Fruit fly (Drosophila melanogaster) whole organism, embryonic: ENCODE results near the gene mAcon1.

ENCODE experiments used
- ATbp ChIP-seq: fragments of 200-800 bp; sonication (Bioruptor generic); optimal IDR thresholded peaks from 2 replicates; lab custom pipeline; 2017; ENCODE audit warnings: missing biosample characterization, mild to moderate bottlenecking, missing genetic modification characterization, missing genetic modification reagents
- Aef1 ChIP-seq: fragments of 200-800 bp; sonication (Bioruptor generic); IDR thresholded peaks from 3 replicates; pipeline ENCODE4 v1.3.6; 2022; ENCODE audit warnings: missing biosample characterization, missing genetic modification characterization
- Bdp1 ChIP-seq: fragments of 200-800 bp; sonication (Bioruptor generic); optimal IDR thresholded peaks from 3 replicates; lab custom pipeline; 2016; ENCODE audit warnings: missing biosample characterization, missing genetic modification characterization
- CG11247 ChIP-seq: fragments of 200-800 bp; sonication (Bioruptor generic); IDR thresholded peaks from 2 replicates; pipeline ENCODE4 v1.3.6; 2022; ENCODE audit warnings: missing biosample characterization, missing genetic modification characterization
- CG12071 ChIP-seq: fragments of 200-800 bp; sonication (Bioruptor generic); optimal IDR thresholded peaks from 3 replicates; lab custom pipeline; 2018; ENCODE audit warnings: missing biosample characterization, mild to moderate bottlenecking, missing genetic modification characterization
- CG12769 ChIP-seq: fragments of 200-800 bp; sonication (Bioruptor generic); optimal IDR thresholded peaks from 2 replicates; lab custom pipeline; 2019; ENCODE audit warnings: missing biosample characterization, mild to moderate bottlenecking, missing genetic modification characterization, moderate library complexity
- CG14965 ChIP-seq: fragments of 200-800 bp; sonication (Bioruptor generic); optimal IDR thresholded peaks from 2 replicates; lab custom pipeline; 2016; ENCODE audit warnings: missing biosample characterization, missing genetic modification characterization, borderline replicate concordance
- CG15011 ChIP-seq: fragments of 200-800 bp; sonication (Bioruptor generic); optimal IDR thresholded peaks from 3 replicates; lab custom pipeline; 2018; ENCODE audit warnings: missing biosample characterization, mild to moderate bottlenecking, missing genetic modification characterization
- CG15073 ChIP-seq: fragments of 200-800 bp; sonication (Bioruptor generic); optimal IDR thresholded peaks from 2 replicates; lab custom pipeline; 2016; ENCODE audit warnings: missing biosample characterization, missing genetic modification characterization
- CG17829 ChIP-seq: fragments of 200-800 bp; optimal IDR thresholded peaks from 2 replicates; lab custom pipeline; 2019; ENCODE audit warnings: missing biosample characterization, mild to moderate bottlenecking, missing genetic modification characterization, moderate library complexity
- CG17912 ChIP-seq: fragments of 200-800 bp; sonication (Bioruptor generic); optimal IDR thresholded peaks from 2 replicates; lab custom pipeline; 2018; ENCODE audit warnings: missing biosample characterization, mild to moderate bottlenecking, missing genetic modification characterization
- CG32767 ChIP-seq: fragments of 200-800 bp; sonication (Bioruptor generic); IDR thresholded peaks from 2 replicates; pipeline ENCODE4 v1.3.6; 2022; ENCODE audit warnings: missing biosample characterization, missing genetic modification characterization
- CG3281 ChIP-seq: fragments of 200-800 bp; sonication (Bioruptor generic); optimal IDR thresholded peaks from 3 replicates; lab custom pipeline; 2017; ENCODE audit warnings: missing biosample characterization, mild to moderate bottlenecking, missing genetic modification characterization
- CG4282 ChIP-seq: fragments of 200-800 bp; sonication (Bioruptor generic); optimal IDR thresholded peaks from 2 replicates; lab custom pipeline; 2016; ENCODE audit warnings: missing biosample characterization, missing genetic modification characterization
- CG4328 ChIP-seq: fragments of 200-800 bp; sonication (Bioruptor generic); optimal IDR thresholded peaks from 3 replicates; lab custom pipeline; 2017; ENCODE audit warnings: missing biosample characterization, missing genetic modification reagents, missing genetic modification characterization
- CG4707 ChIP-seq: fragments of 200-800 bp; sonication (Bioruptor generic); optimal IDR thresholded peaks from 2 replicates; lab custom pipeline; 2018; ENCODE audit warnings: missing biosample characterization, mild to moderate bottlenecking, missing genetic modification characterization, moderate library complexity
- CG5180 ChIP-seq: fragments of 200-800 bp; sonication (Bioruptor generic); optimal IDR thresholded peaks from 3 replicates; lab custom pipeline; 2017; ENCODE audit warnings: missing biosample characterization, missing genetic modification characterization, mild to moderate bottlenecking, moderate library complexity, missing genetic modification reagents
- CG8281 ChIP-seq: fragments of 200-800 bp; sonication (Bioruptor generic); optimal IDR thresholded peaks from 2 replicates; lab custom pipeline; 2018; ENCODE audit warnings: missing biosample characterization, mild to moderate bottlenecking, missing genetic modification characterization, moderate library complexity
- CG8765 ChIP-seq: fragments of 200-800 bp; sonication (Bioruptor generic); IDR thresholded peaks from 2 replicates; pipeline ENCODE4 v1.3.6; 2022; ENCODE audit warnings: missing biosample characterization, missing genetic modification characterization
- CG9817 ChIP-seq: fragments of 200-800 bp; sonication (Bioruptor generic); optimal IDR thresholded peaks from 2 replicates; lab custom pipeline; 2018; ENCODE audit warnings: missing biosample characterization, mild to moderate bottlenecking, missing genetic modification characterization, moderate library complexity
- CHES-1-like ChIP-seq: fragments of 200-800 bp; sonication (Bioruptor generic); optimal IDR thresholded peaks from 2 replicates; lab custom pipeline; 2016; ENCODE audit warnings: missing biosample characterization, missing genetic modification characterization
- CrebB ChIP-seq: fragments of 200-800 bp; sonication (Bioruptor generic); optimal IDR thresholded peaks from 3 replicates; lab custom pipeline; 2018; ENCODE audit warnings: missing biosample characterization, mild to moderate bottlenecking, missing genetic modification characterization
- Dll ChIP-seq: fragments of 200-800 bp; sonication (Bioruptor generic); IDR thresholded peaks from 4 replicates; pipeline ENCODE4 v1.3.6; 2022; ENCODE audit warnings: missing biosample characterization, missing genetic modification characterization; ENCODE audit not compliant: partially characterized antibody
- Elba2 ChIP-seq: fragments of 200-800 bp; sonication (Bioruptor generic); optimal IDR thresholded peaks from 3 replicates; lab custom pipeline; 2016; ENCODE audit warnings: missing biosample characterization, missing genetic modification characterization
- Fer3 ChIP-seq: fragments of 200-800 bp; sonication (Bioruptor generic); optimal IDR thresholded peaks from 2 replicates; lab custom pipeline; 2018; ENCODE audit warnings: missing biosample characterization, mild to moderate bottlenecking, missing genetic modification characterization, moderate library complexity
- Gug ChIP-seq: fragments of 200-800 bp; sonication (Bioruptor generic); IDR thresholded peaks from 4 replicates; pipeline ENCODE4 v1.3.6; 2022; ENCODE audit warnings: missing biosample characterization, missing genetic modification characterization
- HLH3B ChIP-seq: fragments of 200-800 bp; sonication (Bioruptor generic); IDR thresholded peaks from 2 replicates; pipeline ENCODE4 v1.3.6; 2022; ENCODE audit warnings: missing biosample characterization, missing genetic modification characterization
- Jarid2 ChIP-seq: fragments of 200-800 bp; sonication (Bioruptor generic); optimal IDR thresholded peaks from 3 replicates; lab custom pipeline; 2017; ENCODE audit warnings: mild to moderate bottlenecking, missing biosample characterization, missing genetic modification reagents, missing genetic modification characterization
- Mad ChIP-seq: fragments of 200-800 bp; sonication (Bioruptor generic); optimal IDR thresholded peaks from 2 replicates; lab custom pipeline; 2016; ENCODE audit warnings: missing biosample characterization, missing genetic modification characterization
- Max ChIP-seq: fragments of 200-800 bp; sonication (Bioruptor generic); optimal IDR thresholded peaks from 2 replicates; lab custom pipeline; 2016; ENCODE audit warnings: missing biosample characterization, mild to moderate bottlenecking, missing genetic modification characterization
- Side ChIP-seq: fragments of 200-800 bp; sonication (Bioruptor generic); optimal IDR thresholded peaks from 2 replicates; lab custom pipeline; 2016; ENCODE audit warnings: missing biosample characterization, missing genetic modification characterization
- Stat92E ChIP-seq, 3 experiments: fragments of >200 bp in 2 of 3; fragments of 200-800 bp in 1 of 3; sonication (Bioruptor generic) in 1 of 3; optimal IDR thresholded peaks; 2 replicates each; lab custom pipeline; 2017 to 2019; ENCODE audit warnings: missing biosample characterization in 3 of 3, missing genetic modification characterization in 3 of 3, mild to moderate bottlenecking in 1 of 3, moderate library complexity in 1 of 3
- abd-A ChIP-seq: fragments of 200-800 bp; sonication (Bioruptor generic); optimal IDR thresholded peaks from 3 replicates; lab custom pipeline; 2019; ENCODE audit warnings: missing biosample characterization, mild to moderate bottlenecking, missing genetic modification characterization, moderate library complexity
- ase ChIP-seq: fragments of 200-800 bp; sonication (Bioruptor generic); IDR thresholded peaks from 3 replicates; pipeline ENCODE4 v1.3.6; 2022; ENCODE audit warnings: missing biosample characterization, missing genetic modification characterization
- br ChIP-seq: fragments of >200 bp; optimal IDR thresholded peaks from 2 replicates; lab custom pipeline; 2017
- cas ChIP-seq: fragments of 200-800 bp; sonication (Bioruptor generic); IDR thresholded peaks from 2 replicates; pipeline ENCODE4 v1.3.6; 2022; ENCODE audit warnings: missing biosample characterization, missing genetic modification characterization
- chif ChIP-seq, 2 experiments: fragments of 200-800 bp; sonication (Bioruptor generic); optimal IDR thresholded peaks; 3 replicates each; lab custom pipeline; 2016; ENCODE audit warnings: missing biosample characterization in 2 of 2, missing genetic modification characterization in 2 of 2
- corto ChIP-seq: fragments of 200-800 bp; sonication (Bioruptor generic); optimal IDR thresholded peaks from 2 replicates; lab custom pipeline; 2016; ENCODE audit warnings: missing biosample characterization, mild to moderate bottlenecking, missing genetic modification characterization, moderate library complexity
- dimm ChIP-seq: fragments of 200-800 bp; sonication (Bioruptor generic); IDR thresholded peaks from 2 replicates; pipeline ENCODE4 v1.3.6; 2022; ENCODE audit warnings: missing biosample characterization, missing genetic modification characterization
- exex ChIP-seq: fragments of 200-800 bp; sonication (Bioruptor generic); optimal IDR thresholded peaks from 4 replicates; lab custom pipeline; 2018; ENCODE audit warnings: missing biosample characterization, mild to moderate bottlenecking, missing genetic modification characterization, moderate library complexity
- fd3F ChIP-seq: fragments of 200-800 bp; sonication (Bioruptor generic); optimal IDR thresholded peaks from 2 replicates; lab custom pipeline; 2018; ENCODE audit warnings: missing biosample characterization, mild to moderate bottlenecking, missing genetic modification characterization, moderate library complexity
- ftz-f1 ChIP-seq: fragments of 200-800 bp; sonication (Bioruptor generic); optimal IDR thresholded peaks from 2 replicates; lab custom pipeline; 2016; ENCODE audit warnings: missing biosample characterization, missing genetic modification characterization
- gce ChIP-seq: fragments of 200-800 bp; sonication (Bioruptor generic); IDR thresholded peaks from 3 replicates; pipeline ENCODE4 v1.3.6; 2022; ENCODE audit warnings: missing biosample characterization, missing genetic modification characterization
- p53 ChIP-seq: fragments of 200-800 bp; sonication (Bioruptor generic); optimal IDR thresholded peaks from 2 replicates; lab custom pipeline; 2016; ENCODE audit warnings: missing biosample characterization, missing genetic modification characterization
- pho ChIP-seq: fragments of 200-800 bp; sonication (Bioruptor generic); optimal IDR thresholded peaks from 2 replicates; lab custom pipeline; 2016; ENCODE audit warnings: missing biosample characterization, missing genetic modification characterization
- scrt ChIP-seq: fragments of 200-800 bp; sonication (Bioruptor generic); optimal IDR thresholded peaks from 2 replicates; lab custom pipeline; 2018; ENCODE audit warnings: missing biosample characterization, mild to moderate bottlenecking, missing genetic modification characterization, moderate library complexity
- sens-2 ChIP-seq: fragments of 200-800 bp; sonication (Bioruptor generic); IDR thresholded peaks from 2 replicates; pipeline ENCODE4 v1.3.6; 2022; ENCODE audit warnings: missing biosample characterization, missing genetic modification characterization
- slou ChIP-seq: fragments of 200-800 bp; sonication (Bioruptor generic); optimal IDR thresholded peaks from 3 replicates; lab custom pipeline; 2016; ENCODE audit warnings: missing biosample characterization, missing genetic modification characterization
- tgo ChIP-seq: fragments of 200-800 bp; sonication (Bioruptor generic); IDR thresholded peaks from 3 replicates; pipeline ENCODE4 v1.3.6; 2022; ENCODE audit warnings: missing biosample characterization, missing genetic modification characterization
- unpg ChIP-seq: fragments of 200-800 bp; sonication (Bioruptor generic); optimal IDR thresholded peaks from 3 replicates; lab custom pipeline; 2018; ENCODE audit warnings: missing biosample characterization, mild to moderate bottlenecking, missing genetic modification characterization, moderate library complexity
- vvl ChIP-seq: fragments of 200-800 bp; sonication (Bioruptor generic); IDR thresholded peaks from 2 replicates; pipeline ENCODE4 v1.3.6; 2022; ENCODE audit warnings: missing biosample characterization, missing genetic modification characterization

The mAcon1 gene

DNA sequence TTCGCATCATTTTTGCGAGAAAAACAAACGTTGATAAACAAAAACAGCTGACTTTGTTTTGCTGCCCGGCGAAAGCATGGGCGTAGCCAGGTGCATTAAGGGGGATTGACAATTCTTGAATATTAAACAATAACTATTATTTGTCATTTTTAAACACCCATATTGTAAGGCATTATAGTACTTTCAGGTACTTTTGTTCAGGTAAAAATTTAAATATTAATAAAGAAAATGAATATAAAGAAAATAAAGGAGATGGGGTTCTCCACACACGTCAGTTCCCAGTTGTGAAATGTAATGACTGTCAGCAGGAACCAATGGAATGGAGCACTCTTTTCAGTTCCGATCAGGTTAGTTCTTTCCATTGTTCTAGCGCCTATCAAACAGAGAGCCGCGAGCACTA lies 9.8 kb upstream of the mAcon1 start, which contains the start of the genes Coq3 and Pld3 (continued):
- no peak for TF ChIP-seq Jarid2
- peak; percentile 86 for TF ChIP-seq unpg (GFP tag; lab: Kevin White, UChicago)
- no peak for TF ChIP-seq abd-A (tag; lab: Kevin White, UChicago)
- TF ChIP-seq CG9817 (tag; lab: Kevin White, UChicago), result peak; percentile 77
- TF ChIP-seq CHES-1-like (GFP tag; lab: Kevin White, UChicago), result peak; percentile 68
- TF ChIP-seq Stat92E (GFP tag; optimal IDR thresholded peaks at IDR 0.05; lab: Kevin White, UChicago), result no peak
- TF ChIP-seq CG4707, result peak; percentile 61
- peak; percentile 37 for TF ChIP-seq CG8281 (tag; lab: Kevin White, UChicago)
- peak; percentile 79 for TF ChIP-seq tgo (GFP tag; lab: Robert Waterston, UW)
- TF ChIP-seq dimm (GFP tag; lab: Robert Waterston, UW), result no peak
- TF ChIP-seq Bdp1 (GFP tag; lab: Kevin White, UChicago), result peak; percentile 55
- TF ChIP-seq exex (tag; lab: Kevin White, UChicago), result peak; percentile 58
- TF ChIP-seq p53 (GFP tag; lab: Kevin White, UChicago), result no peak
- TF ChIP-seq CG14965 (GFP tag; lab: Kevin White, UChicago), result no peak
- TF ChIP-seq HLH3B (GFP tag; lab: Robert Waterston, UW), result peak; percentile 72
- peak; percentile 94 for TF ChIP-seq vvl (GFP tag; lab: Robert Waterston, UW)
- no peak for TF ChIP-seq Elba2 (GFP tag; lab: Kevin White, UChicago)
- TF ChIP-seq ase, result peak; percentile 76; the same call in 2 of the 3 replicates
- TF ChIP-seq CG12071 (GFP tag; lab: Kevin White, UChicago), result peak; percentile 64
- peak; percentile 84 for TF ChIP-seq CG3281 (GFP tag; lab: Kevin White, UChicago)
- peak; percentile 86 for TF ChIP-seq Fer3 (tag; lab: Kevin White, UChicago)
- peak; percentile 88 for TF ChIP-seq CG17829 (tag; lab: Kevin White, UChicago)
- no peak for TF ChIP-seq corto
- peak; percentile 74 for TF ChIP-seq Aef1 (GFP tag; lab: Robert Waterston, UW)
- peak; percentile 39 for TF ChIP-seq CG5180
- peak; percentile 58; the same call in 1 of the 2 replicates for TF ChIP-seq CG32767 (GFP tag; lab: Robert Waterston, UW)
- peak; percentile 35 for TF ChIP-seq CG17912 (GFP tag; lab: Kevin White, UChicago)
- peak; percentile 81 for TF ChIP-seq sens-2 (GFP tag; lab: Robert Waterston, UW)
- TF ChIP-seq cas (GFP tag; lab: Robert Waterston, UW), result no peak
- TF ChIP-seq CG11247, result peak; percentile 72; the same call in 1 of the 2 replicates
- TF ChIP-seq CrebB, result peak; percentile 60
- TF ChIP-seq CG12769 (tag; lab: Kevin White, UChicago), result peak; percentile 79
- no peak for TF ChIP-seq CG4282
- no peak for TF ChIP-seq ftz-f1
- no peak for TF ChIP-seq CG15073 (GFP tag; lab: Kevin White, UChicago)
- peak; percentile 66 for TF ChIP-seq CG4328 (GFP tag; lab: Kevin White, UChicago)
- peak; percentile 55 for TF ChIP-seq Side (GFP tag; lab: Kevin White, UChicago)
- no peak for TF ChIP-seq br (lab: Kevin White, UChicago)
- peak; percentile 68 for TF ChIP-seq ATbp (GFP tag; lab: Kevin White, UChicago)
- peak; percentile 72 for TF ChIP-seq Max
- TF ChIP-seq Mad (GFP tag; lab: Kevin White, UChicago), result peak; percentile 80
- peak; percentile 59; the same call in 1 of the 2 replicates for TF ChIP-seq CG8765 (GFP tag; lab: Robert Waterston, UW)
- TF ChIP-seq Dll (GFP tag; lab: Robert Waterston, UW), result no peak
- TF ChIP-seq chif (GFP tag; optimal IDR thresholded peaks at IDR 0.05; lab: Kevin White, UChicago), result peak; percentile 49 to 60
- no peak for TF ChIP-seq CG15011 (GFP tag; lab: Kevin White, UChicago)
- peak; percentile 66 for TF ChIP-seq fd3F (GFP tag; lab: Kevin White, UChicago)
- peak; percentile 90 for TF ChIP-seq Gug (GFP tag; lab: Robert Waterston, UW)
- peak; percentile 71 for TF ChIP-seq scrt
- TF ChIP-seq gce, result peak; percentile 67; the same call in 2 of the 3 replicates
- TF ChIP-seq slou (GFP tag; lab: Kevin White, UChicago), result peak; percentile 77
- peak; percentile 80 for TF ChIP-seq pho (GFP tag; lab: Kevin White, UChicago)
